Fruit fly (Drosophila melanogaster) whole organism, embryonic: ENCODE measurements around the gene Evi5.

ENCODE experiments used
- CG11696 ChIP-seq: fragments of 200-800 bp; sonication (Bioruptor generic); IDR thresholded peaks from 2 replicates; pipeline ENCODE4 v1.3.6; 2022; ENCODE audit warnings: missing biosample characterization, missing genetic modification characterization
- CG12744 ChIP-seq: fragments of 200-800 bp; sonication (Bioruptor generic); optimal IDR thresholded peaks from 2 replicates; lab custom pipeline; 2016; ENCODE audit warnings: missing biosample characterization, missing genetic modification characterization
- CG17186 ChIP-seq: fragments of 200-800 bp; sonication (Bioruptor generic); optimal IDR thresholded peaks from 3 replicates; lab custom pipeline; 2017; ENCODE audit warnings: missing biosample characterization, missing genetic modification reagents, missing genetic modification characterization
- CG17385 ChIP-seq: fragments of 200-800 bp; sonication (Bioruptor generic); optimal IDR thresholded peaks from 3 replicates; lab custom pipeline; 2018; ENCODE audit warnings: missing biosample characterization, mild to moderate bottlenecking, missing genetic modification characterization
- CG1792 ChIP-seq: fragments of 200-800 bp; sonication (Bioruptor generic); optimal IDR thresholded peaks from 2 replicates; lab custom pipeline; 2016; ENCODE audit warnings: missing biosample characterization, missing genetic modification characterization
- CG18011 ChIP-seq: fragments of 200-800 bp; sonication (Bioruptor generic); optimal IDR thresholded peaks from 2 replicates; lab custom pipeline; 2017; ENCODE audit warnings: missing biosample characterization, missing genetic modification characterization, mild to moderate bottlenecking, moderate library complexity, missing genotype
- CG18599 ChIP-seq: fragments of 200-800 bp; sonication (Bioruptor generic); optimal IDR thresholded peaks from 3 replicates; lab custom pipeline; 2017; ENCODE audit warnings: missing biosample characterization, missing genetic modification characterization, mild to moderate bottlenecking, moderate library complexity, missing genetic modification reagents
- CG2199 ChIP-seq: fragments of 200-800 bp; sonication (Bioruptor generic); IDR thresholded peaks from 3 replicates; pipeline ENCODE4 v1.3.6; 2022; ENCODE audit warnings: missing biosample characterization, missing genetic modification characterization
- CG31224 ChIP-seq: fragments of 200-800 bp; sonication (Bioruptor generic); IDR thresholded peaks from 2 replicates; pipeline ENCODE4 v1.3.6; 2022; ENCODE audit warnings: missing biosample characterization, missing genetic modification characterization
- CG31441 ChIP-seq: fragments of 200-800 bp; sonication (Bioruptor generic); IDR thresholded peaks from 2 replicates; pipeline ENCODE4 v1.3.6; 2022; ENCODE audit warnings: missing biosample characterization, missing genetic modification characterization
- CG6272 ChIP-seq: fragments of 200-800 bp; sonication (Bioruptor generic); IDR thresholded peaks from 2 replicates; pipeline ENCODE4 v1.3.6; 2022; ENCODE audit warnings: missing biosample characterization, missing genetic modification characterization
- CG6683 ChIP-seq: fragments of 200-800 bp; sonication (Bioruptor generic); optimal IDR thresholded peaks from 2 replicates; lab custom pipeline; 2017; ENCODE audit warnings: missing biosample characterization, mild to moderate bottlenecking, missing genetic modification characterization, missing genetic modification reagents
- CG6689 ChIP-seq: fragments of 200-800 bp; sonication (Bioruptor generic); IDR thresholded peaks from 2 replicates; pipeline ENCODE4 v1.3.6; 2022; ENCODE audit warnings: missing biosample characterization, missing genetic modification characterization
- CG7372 ChIP-seq: fragments of 200-800 bp; sonication (Bioruptor generic); IDR thresholded peaks from 2 replicates; pipeline ENCODE4 v1.3.6; 2022; ENCODE audit warnings: missing biosample characterization, missing genetic modification characterization
- CG8290 ChIP-seq, 3 experiments: fragments of 200-800 bp; sonication (Bioruptor generic); optimal IDR thresholded peaks; 2 replicates each; lab custom pipeline; 2016 to 2019; ENCODE audit warnings: missing biosample characterization in 3 of 3, missing genetic modification characterization in 3 of 3, mild to moderate bottlenecking in 2 of 3, moderate library complexity in 1 of 3
- CG8359 ChIP-seq: fragments of 200-800 bp; sonication (Bioruptor generic); optimal IDR thresholded peaks from 2 replicates; lab custom pipeline; 2017; ENCODE audit warnings: missing biosample characterization, mild to moderate bottlenecking, missing genetic modification characterization, borderline replicate concordance
- CG8765 ChIP-seq: fragments of 200-800 bp; sonication (Bioruptor generic); IDR thresholded peaks from 2 replicates; pipeline ENCODE4 v1.3.6; 2022; ENCODE audit warnings: missing biosample characterization, missing genetic modification characterization
- CkIIα-i1 ChIP-seq: fragments of 200-800 bp; sonication (Bioruptor generic); IDR thresholded peaks from 2 replicates; pipeline ENCODE4 v1.3.6; 2022; ENCODE audit warnings: missing biosample characterization, missing genetic modification characterization
- E2f1 ChIP-seq: fragments of 200-800 bp; sonication (Bioruptor generic); IDR thresholded peaks from 2 replicates; pipeline ENCODE4 v1.3.6; 2022; ENCODE audit warnings: missing biosample characterization, missing genetic modification characterization
- Fer2 ChIP-seq: fragments of 200-800 bp; sonication (Bioruptor generic); optimal IDR thresholded peaks from 2 replicates; lab custom pipeline; 2018; ENCODE audit warnings: missing biosample characterization, mild to moderate bottlenecking, missing genetic modification characterization, moderate library complexity
- Gug ChIP-seq: fragments of 200-800 bp; sonication (Bioruptor generic); IDR thresholded peaks from 4 replicates; pipeline ENCODE4 v1.3.6; 2022; ENCODE audit warnings: missing biosample characterization, missing genetic modification characterization
- HLH3B ChIP-seq: fragments of 200-800 bp; sonication (Bioruptor generic); IDR thresholded peaks from 2 replicates; pipeline ENCODE4 v1.3.6; 2022; ENCODE audit warnings: missing biosample characterization, missing genetic modification characterization
- HLHmδ ChIP-seq: fragments of 200-800 bp; sonication (Bioruptor generic); optimal IDR thresholded peaks from 2 replicates; lab custom pipeline; 2018; ENCODE audit warnings: missing biosample characterization, mild to moderate bottlenecking, missing genetic modification characterization, moderate library complexity
- Hr78 ChIP-seq, 2 experiments: fragments of 200-800 bp in 1 of 2; fragments of >200 bp in 1 of 2; sonication (Bioruptor generic) in 1 of 2; optimal IDR thresholded peaks; 2 replicates each; lab custom pipeline; 2017 to 2019; ENCODE audit warnings: missing biosample characterization in 2 of 2, missing genetic modification characterization in 2 of 2, mild to moderate bottlenecking in 1 of 2, moderate library complexity in 1 of 2
- Med ChIP-seq: fragments of 200-800 bp; sonication (Bioruptor generic); peaks from one replicate; lab custom pipeline; 2016; ENCODE audit warnings: missing biosample characterization, missing genetic modification characterization, mild to moderate bottlenecking, inconsistent platforms, moderate library complexity
- Mes4 ChIP-seq: fragments of 200-800 bp; sonication (Bioruptor generic); optimal IDR thresholded peaks from 2 replicates; lab custom pipeline; 2016; ENCODE audit warnings: missing biosample characterization, missing genetic modification characterization
- Nf-YB ChIP-seq: fragments of 200-800 bp; sonication (Bioruptor generic); optimal IDR thresholded peaks from 3 replicates; lab custom pipeline; 2019; ENCODE audit warnings: missing biosample characterization, mild to moderate bottlenecking, missing genetic modification characterization, moderate library complexity
- Opbp ChIP-seq: fragments of 200-800 bp; sonication (Bioruptor generic); IDR thresholded peaks from 3 replicates; pipeline ENCODE4 v1.3.6; 2022; ENCODE audit warnings: missing biosample characterization, missing genetic modification characterization; ENCODE audit not compliant: partially characterized antibody
- Usf ChIP-seq: fragments of 200-800 bp; sonication (Bioruptor generic); optimal IDR thresholded peaks from 2 replicates; lab custom pipeline; 2017; ENCODE audit warnings: missing genotype, missing biosample characterization, missing genetic modification characterization
- chinmo ChIP-seq: fragments of 200-800 bp; sonication (Bioruptor generic); IDR thresholded peaks from 4 replicates; pipeline ENCODE4 v1.3.6; 2022; ENCODE audit warnings: missing biosample characterization, missing genetic modification characterization; ENCODE audit not compliant: partially characterized antibody
- ci ChIP-seq: fragments of 200-800 bp; sonication (Bioruptor generic); IDR thresholded peaks from 3 replicates; pipeline ENCODE4 v1.3.6; 2022; ENCODE audit warnings: missing biosample characterization, missing genetic modification characterization
- cwo ChIP-seq: fragments of 200-800 bp; sonication (Bioruptor generic); optimal IDR thresholded peaks from 3 replicates; lab custom pipeline; 2017; ENCODE audit warnings: missing biosample characterization, missing genetic modification characterization, mild to moderate bottlenecking, moderate library complexity, missing genetic modification reagents
- eve ChIP-seq, 2 experiments: fragments of >200 bp; optimal IDR thresholded peaks; 2 replicates each; lab custom pipeline; 2017; ENCODE audit warnings: missing biosample characterization in 2 of 2, missing genetic modification characterization in 2 of 2
- fd102C ChIP-seq: fragments of 200-800 bp; sonication (Bioruptor generic); optimal IDR thresholded peaks from 2 replicates; lab custom pipeline; 2018; ENCODE audit warnings: missing biosample characterization, mild to moderate bottlenecking, missing genetic modification characterization, moderate library complexity
- ftz-f1 ChIP-seq: fragments of 200-800 bp; sonication (Bioruptor generic); optimal IDR thresholded peaks from 2 replicates; lab custom pipeline; 2016; ENCODE audit warnings: missing biosample characterization, missing genetic modification characterization
- gcm2 ChIP-seq: fragments of 200-800 bp; sonication (Bioruptor generic); optimal IDR thresholded peaks from 2 replicates; lab custom pipeline; 2016; ENCODE audit warnings: missing biosample characterization, missing genetic modification characterization
- grn ChIP-seq: fragments of 200-800 bp; sonication (Bioruptor generic); optimal IDR thresholded peaks from 3 replicates; lab custom pipeline; 2017; ENCODE audit warnings: missing biosample characterization, missing genetic modification characterization
- lab ChIP-seq: fragments of 200-800 bp; sonication (Bioruptor generic); optimal IDR thresholded peaks from 3 replicates; lab custom pipeline; 2017; ENCODE audit warnings: missing biosample characterization, missing genetic modification characterization, mild to moderate bottlenecking, moderate library complexity, missing genetic modification reagents
- lov ChIP-seq, 2 experiments: fragments of 200-800 bp in 1 of 2; fragments of >200 bp in 1 of 2; sonication (Bioruptor generic) in 1 of 2; IDR thresholded peaks in 1 of 2; optimal IDR thresholded peaks in 1 of 2; 2 replicates in 1 of 2; 3 replicates in 1 of 2; pipeline versions ENCODE4 v1.3.6 to Lab custom; 2017 to 2022; ENCODE audit warnings: missing biosample characterization in 1 of 2, missing genetic modification characterization in 1 of 2
- mam ChIP-seq: fragments of 200-800 bp; sonication (Bioruptor generic); optimal IDR thresholded peaks from 3 replicates; lab custom pipeline; 2016; ENCODE audit warnings: missing biosample characterization, missing genetic modification characterization
- schlank ChIP-seq: fragments of 200-800 bp; sonication (Bioruptor generic); optimal IDR thresholded peaks from 2 replicates; lab custom pipeline; 2018; ENCODE audit warnings: missing biosample characterization, mild to moderate bottlenecking, missing genetic modification characterization
- sd ChIP-seq: fragments of 200-800 bp; sonication (Bioruptor generic); optimal IDR thresholded peaks from 3 replicates; lab custom pipeline; 2018; ENCODE audit warnings: missing biosample characterization, mild to moderate bottlenecking, missing genetic modification characterization, moderate library complexity
- seq ChIP-seq: fragments of 200-800 bp; sonication (Bioruptor generic); IDR thresholded peaks from 2 replicates; pipeline ENCODE4 v1.3.6; 2022; ENCODE audit warnings: missing biosample characterization, missing genetic modification characterization
- sug ChIP-seq: fragments of 200-800 bp; optimal IDR thresholded peaks from 2 replicates; lab custom pipeline; 2019; ENCODE audit warnings: missing biosample characterization, mild to moderate bottlenecking, missing genetic modification characterization, moderate library complexity
- tup ChIP-seq: fragments of 200-800 bp; sonication (Bioruptor generic); optimal IDR thresholded peaks from 2 replicates; lab custom pipeline; 2016; ENCODE audit warnings: missing biosample characterization, mild to moderate bottlenecking, missing genetic modification characterization, moderate library complexity
- twi ChIP-seq: fragments of 200-800 bp; optimal IDR thresholded peaks from 2 replicates; lab custom pipeline; 2019; ENCODE audit warnings: missing biosample characterization, mild to moderate bottlenecking, missing genetic modification characterization, moderate library complexity
- wdn ChIP-seq: fragments of 200-800 bp; sonication (Bioruptor generic); IDR thresholded peaks from 2 replicates; pipeline ENCODE4 v1.3.6; 2022; ENCODE audit warnings: missing biosample characterization, missing genetic modification characterization
- wek ChIP-seq: fragments of 200-800 bp; sonication (Bioruptor generic); optimal IDR thresholded peaks from 3 replicates; lab custom pipeline; 2018; ENCODE audit warnings: missing biosample characterization, mild to moderate bottlenecking, missing genetic modification characterization, moderate library complexity
- wor ChIP-seq: fragments of 200-800 bp; sonication (Bioruptor generic); IDR thresholded peaks from 2 replicates; pipeline ENCODE4 v1.3.6; 2022; ENCODE audit warnings: missing biosample characterization, missing genetic modification characterization

Evi5 gene

DNA sequence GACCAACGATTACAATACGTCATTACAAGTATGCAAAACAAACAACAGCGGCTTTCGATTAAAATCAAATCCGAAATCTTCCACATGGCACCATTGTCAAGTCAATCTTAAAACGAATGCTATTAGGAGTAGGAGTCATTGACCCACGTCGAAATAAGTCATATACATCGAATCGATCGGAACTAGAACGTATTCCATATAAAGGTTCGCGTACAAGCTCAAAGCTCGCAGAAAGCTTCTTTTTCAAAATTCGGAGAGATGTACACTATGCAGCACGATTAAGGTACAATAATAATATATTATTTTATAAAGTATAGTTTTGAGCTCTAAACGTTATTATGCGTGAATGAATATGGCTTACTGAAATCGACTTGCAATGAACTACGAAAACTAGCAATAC is 20.3 kb downstream of the Evi5 start (continued):
- TF ChIP-seq Hr78 (GFP tag; optimal IDR thresholded peaks at IDR 0.05; lab: Kevin White, UChicago) (peak in 1 of 2 experiments; percentile 30), Gug (no peak), wek (GFP tag; lab: Kevin White, UChicago) (no peak), chinmo (GFP tag; lab: Robert Waterston, UW) (peak; percentile 46; the same call in 1 of the 4 replicates), HLH3B (GFP tag; lab: Robert Waterston, UW) (no peak), twi (tag; lab: Kevin White, UChicago) (no peak), CkIIα-i1 (GFP tag; lab: Robert Waterston, UW) (no peak), grn (GFP tag; lab: Kevin White, UChicago) (no peak), lov (optimal IDR thresholded peaks at IDR 0.05; lab: Kevin White, UChicago) (no peak), lov (GFP tag; IDR thresholded peaks at IDR 0.05; lab: Robert Waterston, UW) (no peak), Usf (GFP tag; lab: Kevin White, UChicago) (no peak), eve (GFP tag; optimal IDR thresholded peaks at IDR 0.05; lab: Kevin White, UChicago) (no peak), fd102C (GFP tag; lab: Kevin White, UChicago) (no peak), seq (GFP tag; lab: Robert Waterston, UW) (no peak), CG31224 (GFP tag; lab: Robert Waterston, UW) (no peak), CG8359 (GFP tag; lab: Kevin White, UChicago) (no peak), tup (GFP tag; lab: Kevin White, UChicago) (no peak), E2f1 (GFP tag; lab: Robert Waterston, UW) (no peak), CG17186 (GFP tag; lab: Kevin White, UChicago) (no peak), CG1792 (no peak), Opbp (no peak), Fer2 (tag; lab: Kevin White, UChicago) (no peak), CG12744 (GFP tag; lab: Kevin White, UChicago) (no peak), HLHmδ (GFP tag; lab: Kevin White, UChicago) (no peak), Nf-YB (no peak), ci (no peak)
- TF ChIP-seq, all 482 proteins: peak for 6

DNA sequence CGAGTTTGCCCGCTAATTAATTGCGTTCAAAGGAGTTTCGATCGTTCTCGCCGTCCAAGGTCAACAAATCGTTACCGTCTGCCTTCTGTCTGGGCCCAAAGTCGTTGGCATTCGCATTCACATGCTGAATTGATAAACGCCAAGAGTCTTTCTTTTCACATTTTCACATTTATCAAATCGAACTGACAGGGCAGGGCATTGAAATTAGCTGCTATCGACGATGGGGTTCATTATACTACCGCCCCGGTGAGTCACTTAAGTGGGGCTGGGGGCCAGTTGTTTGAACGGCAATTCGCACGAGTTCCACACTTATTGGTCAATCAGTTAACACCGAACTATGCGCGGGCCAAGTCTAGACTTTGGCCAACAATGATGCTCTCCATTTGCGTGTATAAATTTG is 23.2 kb downstream of the Evi5 start:
- TF ChIP-seq Med (GFP tag; lab: Kevin White, UChicago) = peak; percentile 76
- peak; percentile 54 for TF ChIP-seq lab (GFP tag; lab: Kevin White, UChicago)
- no peak for TF ChIP-seq CG18599 (GFP tag; lab: Kevin White, UChicago)
- no peak for TF ChIP-seq CG6689 (GFP tag; lab: Robert Waterston, UW)
- TF ChIP-seq cwo (GFP tag; lab: Kevin White, UChicago) = peak; percentile 61
- TF ChIP-seq sug (tag; lab: Kevin White, UChicago) = peak; percentile 1
- TF ChIP-seq ftz-f1 (GFP tag; lab: Kevin White, UChicago) = peak; percentile 4
- TF ChIP-seq CG17385 (GFP tag; lab: Kevin White, UChicago) = no peak
- peak; percentile 36 for TF ChIP-seq sd (tag; lab: Kevin White, UChicago)
- TF ChIP-seq CG8290 (GFP tag; optimal IDR thresholded peaks at IDR 0.05; lab: Kevin White, UChicago) = no peak
- TF ChIP-seq CG8290 (tag; optimal IDR thresholded peaks at IDR 0.05; lab: Kevin White, UChicago) = peak in 1 of 2 experiments; percentile 5

DNA sequence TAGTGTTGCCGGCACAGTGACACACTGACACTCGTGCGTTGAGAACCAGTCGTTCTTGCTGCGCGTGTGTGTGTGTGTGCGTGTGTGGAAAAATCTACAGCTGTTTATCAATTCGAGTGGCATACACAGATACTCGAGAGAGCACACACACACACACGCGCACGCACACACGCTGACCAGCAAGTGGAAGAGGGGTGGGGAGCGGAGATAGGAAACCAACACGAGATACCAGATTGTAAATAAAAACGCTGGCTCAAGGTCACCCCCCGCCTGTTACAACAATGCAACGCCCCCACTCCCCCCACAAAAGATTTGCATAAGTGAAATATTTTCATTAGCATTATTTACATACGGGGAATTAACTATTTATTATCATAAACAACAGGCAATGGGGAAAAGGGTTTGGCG is 26.9 kb downstream of the Evi5 start:
- no peak for TF ChIP-seq wor
- TF ChIP-seq gcm2 (GFP tag; lab: Kevin White, UChicago) = no peak
- TF ChIP-seq schlank (tag; lab: Kevin White, UChicago) = peak; percentile 16
- no peak for TF ChIP-seq CG18011 (GFP tag; lab: Kevin White, UChicago)
- TF ChIP-seq CG6272 (GFP tag; lab: Robert Waterston, UW) = no peak
- no peak for TF ChIP-seq wdn (GFP tag; lab: Robert Waterston, UW)
- no peak for TF ChIP-seq HLH3B (GFP tag; lab: Robert Waterston, UW)
- TF ChIP-seq CG6683 (GFP tag; lab: Kevin White, UChicago) = peak; percentile 33
- no peak for TF ChIP-seq mam
- no peak for TF ChIP-seq CG8765 (GFP tag; lab: Robert Waterston, UW)
- no peak for TF ChIP-seq Mes4
- TF ChIP-seq CG7372 (GFP tag; lab: Robert Waterston, UW) = no peak
- TF ChIP-seq CG11696 (GFP tag; lab: Robert Waterston, UW) = no peak
- TF ChIP-seq CG2199 (GFP tag; lab: Robert Waterston, UW) = no peak
- no peak; the same call in 1 of the 2 replicates for TF ChIP-seq CG31441 (GFP tag; lab: Robert Waterston, UW)
